Worm (Caenorhabditis elegans) whole organism, L1 larva: Measurements from ENCODE around the gene nac-3.
A peak's percentile ranks its signal among the peaks of the same experiment; 100 is the strongest.

Experiments
- ces-1 ChIP-seq: fragments of 150-350 bp; optimal IDR thresholded peaks from 2 replicates; lab custom pipeline; 2014; ENCODE audit warnings: missing biosample characterization, missing genetic modification reagents, missing genetic modification characterization
- efl-1 ChIP-seq, 4 experiments: fragments of 150-350 bp; optimal IDR thresholded peaks in 3 of 4; peaks in 1 of 4; 1 replicate in 1 of 4; 2 replicates in 3 of 4; lab custom pipeline; 2014; ENCODE audit warnings: missing biosample characterization in 2 of 4, missing genetic modification characterization in 2 of 4, missing genetic modification reagents in 2 of 4
- fos-1 ChIP-seq: fragments of 150-350 bp; optimal IDR thresholded peaks from 2 replicates; lab custom pipeline; 2014; ENCODE audit warnings: missing biosample characterization, missing genetic modification characterization
- mdl-1 ChIP-seq, 2 experiments: fragments of 150-350 bp; optimal IDR thresholded peaks; 2 replicates each; lab custom pipeline; 2014 to 2017; ENCODE audit warnings: missing biosample characterization in 2 of 2, missing genetic modification characterization in 2 of 2, inconsistent platforms in 1 of 2
- nhr-76 ChIP-seq: sonication (generic microtip); optimal IDR thresholded peaks from 2 replicates; lab custom pipeline; 2017; ENCODE audit warnings: missing biosample characterization, missing genetic modification characterization
- nhr-77 ChIP-seq: fragments of 150-350 bp; optimal IDR thresholded peaks from 2 replicates; lab custom pipeline; 2014; ENCODE audit warnings: missing biosample characterization, missing genetic modification characterization
- pqm-1 ChIP-seq: sonication (generic microtip); optimal IDR thresholded peaks from 3 replicates; lab custom pipeline; 2017; ENCODE audit warnings: missing biosample characterization, missing genetic modification characterization
- skn-1 ChIP-seq: fragments of 150-350 bp; optimal IDR thresholded peaks from 2 replicates; lab custom pipeline; 2014; ENCODE audit warnings: missing biosample characterization, missing genetic modification characterization
- snpc-4 ChIP-seq: fragments of 150-350 bp; optimal IDR thresholded peaks from 2 replicates; lab custom pipeline; 2014; ENCODE audit warnings: missing biosample characterization, missing genetic modification characterization

DNA sequence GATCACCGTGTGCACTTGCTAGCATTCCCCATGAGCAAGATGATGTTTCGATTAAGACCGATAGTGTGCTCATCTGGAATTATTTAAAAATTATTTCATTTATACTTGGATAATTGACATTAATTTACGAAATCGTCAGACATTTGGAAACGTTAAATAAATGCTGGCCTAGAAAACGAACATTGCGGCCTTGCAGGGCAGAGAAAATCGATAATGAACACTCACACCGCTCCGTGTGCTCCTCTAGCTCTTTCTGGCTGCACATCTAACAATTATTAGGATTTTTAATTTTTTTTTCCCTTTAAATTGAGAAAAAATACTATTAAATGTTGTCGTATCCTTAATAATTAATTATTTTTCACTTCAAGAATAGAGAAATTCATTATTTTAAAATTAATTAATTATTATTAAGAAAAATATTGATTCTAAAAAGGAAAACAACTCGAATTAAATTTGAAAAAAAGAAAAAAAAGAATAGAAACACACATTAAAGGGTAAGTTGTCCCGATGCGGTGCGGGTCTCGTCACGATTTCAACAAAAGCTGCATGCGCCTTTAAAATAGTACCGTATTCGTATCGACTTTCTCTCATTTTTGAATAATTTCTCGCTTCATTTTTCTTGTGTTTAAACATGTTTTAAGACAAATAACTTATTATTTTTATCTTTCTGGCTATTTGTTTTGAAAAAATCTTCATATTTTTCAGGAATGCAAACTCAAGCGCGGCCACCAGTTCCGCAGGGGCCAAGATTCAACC lies 32.3 kb upstream of the nac-3 start, which contains the start of the genes gtf-2H3 and ham-3:
- TF ChIP-seq ces-1 (GFP tag; lab: Kevin White, UChicago) (no peak), skn-1 (no peak), snpc-4 (tag; lab: Kevin White, UChicago) (no peak), fos-1 (tag; lab: Kevin White, UChicago) (no peak), nhr-77 (tag; lab: Kevin White, UChicago) (no peak), pqm-1 (tag; lab: Kevin White, UChicago) (no peak), efl-1 (optimal IDR thresholded peaks at IDR 0.05; lab: Kevin White, UChicago) (peak; percentile 13 to 28), efl-1 (GFP tag; optimal IDR thresholded peaks at IDR 0.05 in 1 of 2; lab: Kevin White, UChicago) (peak; percentile 3 to 35), mdl-1 (tag; optimal IDR thresholded peaks at IDR 0.05; lab: Kevin White, UChicago) (no peak), nhr-76 (no peak)
